Fruit fly (Drosophila melanogaster) whole organism, embryonic: ENCODE measurements around the gene eas.

ENCODE experiments used
- ATbp ChIP-seq: fragments of 200-800 bp; sonication (Bioruptor generic); optimal IDR thresholded peaks from 2 replicates; lab custom pipeline; 2017; ENCODE audit warnings: missing biosample characterization, mild to moderate bottlenecking, missing genetic modification characterization, missing genetic modification reagents
- Blimp-1 ChIP-seq: fragments of 200-800 bp; sonication (Bioruptor generic); optimal IDR thresholded peaks from 3 replicates; lab custom pipeline; 2018; ENCODE audit warnings: missing biosample characterization, missing genetic modification characterization, mild to moderate bottlenecking, moderate library complexity, missing genetic modification reagents
- CG10959 ChIP-seq: fragments of 200-800 bp; sonication (Bioruptor generic); IDR thresholded peaks from 2 replicates; pipeline ENCODE4 v1.3.6; 2022; ENCODE audit warnings: missing biosample characterization, missing genetic modification characterization
- CG13424 ChIP-seq: fragments of 200-800 bp; sonication (Bioruptor generic); optimal IDR thresholded peaks from 2 replicates; lab custom pipeline; 2019; ENCODE audit warnings: missing biosample characterization, mild to moderate bottlenecking, missing genetic modification characterization, moderate library complexity
- CG14441 ChIP-seq: fragments of 200-800 bp; sonication (Bioruptor generic); IDR thresholded peaks from 2 replicates; pipeline ENCODE4 v1.3.6; 2022; ENCODE audit warnings: missing biosample characterization, missing genetic modification characterization
- CG14965 ChIP-seq: fragments of 200-800 bp; sonication (Bioruptor generic); optimal IDR thresholded peaks from 2 replicates; lab custom pipeline; 2016; ENCODE audit warnings: missing biosample characterization, missing genetic modification characterization, borderline replicate concordance
- CG15269 ChIP-seq: fragments of 200-800 bp; sonication (Bioruptor generic); optimal IDR thresholded peaks from 2 replicates; lab custom pipeline; 2018; ENCODE audit warnings: missing biosample characterization, mild to moderate bottlenecking, missing genetic modification characterization, moderate library complexity
- CG1603 ChIP-seq: fragments of 200-800 bp; sonication (Bioruptor generic); optimal IDR thresholded peaks from 2 replicates; lab custom pipeline; 2019; ENCODE audit warnings: missing biosample characterization, mild to moderate bottlenecking, missing genetic modification characterization, moderate library complexity
- CG16779 ChIP-seq: fragments of 200-800 bp; sonication (Bioruptor generic); IDR thresholded peaks from 2 replicates; pipeline ENCODE4 v1.3.6; 2022; ENCODE audit warnings: missing biosample characterization, missing genetic modification characterization
- CG16863 ChIP-seq: fragments of 200-800 bp; sonication (Bioruptor generic); optimal IDR thresholded peaks from 3 replicates; lab custom pipeline; 2016; ENCODE audit warnings: missing biosample characterization, missing genetic modification characterization
- CG17359 ChIP-seq: fragments of 200-800 bp; sonication (Bioruptor generic); optimal IDR thresholded peaks from 3 replicates; lab custom pipeline; 2018; ENCODE audit warnings: missing biosample characterization, mild to moderate bottlenecking, missing genetic modification characterization, moderate library complexity
- CG17385 ChIP-seq: fragments of 200-800 bp; sonication (Bioruptor generic); optimal IDR thresholded peaks from 3 replicates; lab custom pipeline; 2018; ENCODE audit warnings: missing biosample characterization, mild to moderate bottlenecking, missing genetic modification characterization
- CG3065 ChIP-seq: fragments of 200-800 bp; sonication (Bioruptor generic); optimal IDR thresholded peaks from 2 replicates; lab custom pipeline; 2016; ENCODE audit warnings: missing biosample characterization, missing genetic modification characterization
- CG31224 ChIP-seq: fragments of 200-800 bp; sonication (Bioruptor generic); IDR thresholded peaks from 2 replicates; pipeline ENCODE4 v1.3.6; 2022; ENCODE audit warnings: missing biosample characterization, missing genetic modification characterization
- CG32772 ChIP-seq: fragments of 200-800 bp; sonication (Bioruptor generic); IDR thresholded peaks from 2 replicates; pipeline ENCODE4 v1.3.6; 2022; ENCODE audit warnings: missing biosample characterization, missing genetic modification characterization
- CG5953 ChIP-seq: fragments of 200-800 bp; sonication (Bioruptor generic); IDR thresholded peaks from 2 replicates; pipeline ENCODE4 v1.3.6; 2022; ENCODE audit warnings: missing biosample characterization, missing genetic modification characterization
- CG6689 ChIP-seq: fragments of 200-800 bp; sonication (Bioruptor generic); IDR thresholded peaks from 2 replicates; pipeline ENCODE4 v1.3.6; 2022; ENCODE audit warnings: missing biosample characterization, missing genetic modification characterization
- CG7372 ChIP-seq: fragments of 200-800 bp; sonication (Bioruptor generic); IDR thresholded peaks from 2 replicates; pipeline ENCODE4 v1.3.6; 2022; ENCODE audit warnings: missing biosample characterization, missing genetic modification characterization
- CG9876 ChIP-seq: fragments of 200-800 bp; sonication (Bioruptor generic); optimal IDR thresholded peaks from 2 replicates; lab custom pipeline; 2016; ENCODE audit warnings: missing biosample characterization, missing genetic modification characterization
- CHES-1-like ChIP-seq: fragments of 200-800 bp; sonication (Bioruptor generic); optimal IDR thresholded peaks from 2 replicates; lab custom pipeline; 2016; ENCODE audit warnings: missing biosample characterization, missing genetic modification characterization
- D19B ChIP-seq: fragments of 200-800 bp; sonication (Bioruptor generic); optimal IDR thresholded peaks from 2 replicates; lab custom pipeline; 2017; ENCODE audit warnings: missing biosample characterization, mild to moderate bottlenecking, missing genetic modification characterization
- E2f1 ChIP-seq: fragments of 200-800 bp; sonication (Bioruptor generic); IDR thresholded peaks from 2 replicates; pipeline ENCODE4 v1.3.6; 2022; ENCODE audit warnings: missing biosample characterization, missing genetic modification characterization
- Fer1 ChIP-seq: fragments of 200-800 bp; sonication (Bioruptor generic); optimal IDR thresholded peaks from 2 replicates; lab custom pipeline; 2017; ENCODE audit warnings: missing biosample characterization, mild to moderate bottlenecking, missing genetic modification characterization
- Fer2 ChIP-seq: fragments of 200-800 bp; sonication (Bioruptor generic); optimal IDR thresholded peaks from 2 replicates; lab custom pipeline; 2018; ENCODE audit warnings: missing biosample characterization, mild to moderate bottlenecking, missing genetic modification characterization, moderate library complexity
- HHEX ChIP-seq: fragments of 200-800 bp; sonication (Bioruptor generic); optimal IDR thresholded peaks from 3 replicates; lab custom pipeline; 2017; ENCODE audit warnings: missing biosample characterization, mild to moderate bottlenecking, missing genetic modification characterization, missing genetic modification reagents
- Hsf ChIP-seq: fragments of 200-800 bp; sonication (Bioruptor generic); optimal IDR thresholded peaks from 3 replicates; lab custom pipeline; 2016; ENCODE audit warnings: missing biosample characterization, missing genetic modification characterization
- Max ChIP-seq: fragments of 200-800 bp; sonication (Bioruptor generic); optimal IDR thresholded peaks from 2 replicates; lab custom pipeline; 2016; ENCODE audit warnings: missing biosample characterization, mild to moderate bottlenecking, missing genetic modification characterization
- Mrtf ChIP-seq: fragments of 200-800 bp; sonication (Bioruptor generic); IDR thresholded peaks from 3 replicates; pipeline ENCODE4 v1.3.6; 2022; ENCODE audit warnings: missing biosample characterization, missing genetic modification characterization
- Optix ChIP-seq: fragments of 200-800 bp; sonication (Bioruptor generic); IDR thresholded peaks from 3 replicates; pipeline ENCODE4 v1.3.6; 2022; ENCODE audit warnings: missing biosample characterization, missing genetic modification characterization
- Rfx ChIP-seq: fragments of 200-800 bp; sonication (Bioruptor generic); IDR thresholded peaks from 2 replicates; pipeline ENCODE4 v1.3.6; 2022; ENCODE audit warnings: missing biosample characterization, missing genetic modification characterization
- abd-A ChIP-seq: fragments of 200-800 bp; sonication (Bioruptor generic); optimal IDR thresholded peaks from 3 replicates; lab custom pipeline; 2019; ENCODE audit warnings: missing biosample characterization, mild to moderate bottlenecking, missing genetic modification characterization, moderate library complexity
- bigmax ChIP-seq: fragments of 200-800 bp; sonication (Bioruptor generic); optimal IDR thresholded peaks from 2 replicates; lab custom pipeline; 2018; ENCODE audit warnings: missing biosample characterization, mild to moderate bottlenecking, missing genetic modification characterization
- dpn ChIP-seq, 2 experiments: fragments of 200-800 bp; sonication (Bioruptor generic); optimal IDR thresholded peaks; 3 replicates each; lab custom pipeline; 2016; ENCODE audit warnings: missing biosample characterization in 2 of 2, missing genetic modification characterization in 2 of 2
- ems ChIP-seq: fragments of 200-800 bp; sonication (Bioruptor generic); optimal IDR thresholded peaks from 3 replicates; lab custom pipeline; 2016; ENCODE audit warnings: missing biosample characterization, missing genetic modification characterization
- en ChIP-seq: fragments of 200-800 bp; sonication (Bioruptor generic); optimal IDR thresholded peaks from 2 replicates; lab custom pipeline; 2016; ENCODE audit warnings: missing biosample characterization, missing genetic modification characterization
- fd3F ChIP-seq: fragments of 200-800 bp; sonication (Bioruptor generic); optimal IDR thresholded peaks from 2 replicates; lab custom pipeline; 2018; ENCODE audit warnings: missing biosample characterization, mild to moderate bottlenecking, missing genetic modification characterization, moderate library complexity
- gcm2 ChIP-seq: fragments of 200-800 bp; sonication (Bioruptor generic); optimal IDR thresholded peaks from 2 replicates; lab custom pipeline; 2016; ENCODE audit warnings: missing biosample characterization, missing genetic modification characterization
- grn ChIP-seq: fragments of 200-800 bp; sonication (Bioruptor generic); optimal IDR thresholded peaks from 3 replicates; lab custom pipeline; 2017; ENCODE audit warnings: missing biosample characterization, missing genetic modification characterization
- gsb ChIP-seq: fragments of 200-800 bp; sonication (Bioruptor generic); IDR thresholded peaks from 2 replicates; pipeline ENCODE4 v1.3.6; 2022; ENCODE audit warnings: missing biosample characterization, missing genetic modification characterization
- hkb ChIP-seq, 2 experiments: fragments of 200-800 bp in 1 of 2; fragments of >200 bp in 1 of 2; sonication (Bioruptor generic) in 1 of 2; IDR thresholded peaks in 1 of 2; optimal IDR thresholded peaks in 1 of 2; 2 replicates each; pipeline versions ENCODE4 v1.3.6 to Lab custom; 2017 to 2022; ENCODE audit warnings: missing biosample characterization in 1 of 2, missing genetic modification characterization in 1 of 2
- hth ChIP-seq: fragments of >200 bp; optimal IDR thresholded peaks from 2 replicates; lab custom pipeline; 2017; ENCODE audit warnings: inconsistent platforms
- kay ChIP-seq: fragments of 200-800 bp; sonication (Bioruptor generic); optimal IDR thresholded peaks from 2 replicates; lab custom pipeline; 2016; ENCODE audit warnings: missing biosample characterization, missing genetic modification characterization
- ken ChIP-seq: fragments of 200-800 bp; sonication (Bioruptor generic); IDR thresholded peaks from 3 replicates; pipeline ENCODE4 v1.3.6; 2022; ENCODE audit warnings: missing biosample characterization, missing genetic modification characterization
- psq ChIP-seq: fragments of 200-800 bp; sonication (Bioruptor generic); optimal IDR thresholded peaks from 2 replicates; lab custom pipeline; 2017; ENCODE audit warnings: missing biosample characterization, missing genetic modification characterization
- salm ChIP-seq: fragments of 200-800 bp; sonication (Bioruptor generic); optimal IDR thresholded peaks from 2 replicates; lab custom pipeline; 2018; ENCODE audit warnings: missing biosample characterization, mild to moderate bottlenecking, missing genetic modification characterization
- sens-2 ChIP-seq: fragments of 200-800 bp; sonication (Bioruptor generic); IDR thresholded peaks from 2 replicates; pipeline ENCODE4 v1.3.6; 2022; ENCODE audit warnings: missing biosample characterization, missing genetic modification characterization
- slbo ChIP-seq: fragments of 200-800 bp; sonication (Bioruptor generic); IDR thresholded peaks from 2 replicates; pipeline ENCODE4 v1.3.6; 2022; ENCODE audit warnings: missing biosample characterization, missing genetic modification characterization
- tio ChIP-seq: fragments of 200-800 bp; sonication (Bioruptor generic); optimal IDR thresholded peaks from 2 replicates; lab custom pipeline; 2017; ENCODE audit warnings: missing biosample characterization, missing genetic modification characterization, inconsistent platforms
- tup ChIP-seq: fragments of 200-800 bp; sonication (Bioruptor generic); optimal IDR thresholded peaks from 2 replicates; lab custom pipeline; 2016; ENCODE audit warnings: missing biosample characterization, mild to moderate bottlenecking, missing genetic modification characterization, moderate library complexity
- usp ChIP-seq: fragments of >200 bp; optimal IDR thresholded peaks from 2 replicates; lab custom pipeline; 2017; ENCODE audit warnings: missing biosample characterization, missing genetic modification characterization
- vfl ChIP-seq: fragments of 200-800 bp; sonication (Bioruptor generic); optimal IDR thresholded peaks from 2 replicates; lab custom pipeline; 2016; ENCODE audit warnings: missing biosample characterization, missing genetic modification characterization

eas gene

dm6 chrX:16263415-16263814, 14.7 kb upstream of the eas start (continued):
- TF ChIP-seq CG3065 (GFP tag; lab: Kevin White, UChicago) (peak; percentile 13), CG17385 (GFP tag; lab: Kevin White, UChicago) (peak; percentile 72), usp (GFP tag; lab: Kevin White, UChicago) (no peak), psq (no peak), CG1603 (tag; lab: Kevin White, UChicago) (peak; percentile 89), CG14441 (peak; percentile 73), gsb (GFP tag; lab: Robert Waterston, UW) (peak; percentile 52), CG13424 (tag; lab: Kevin White, UChicago) (peak; percentile 82), Hsf (GFP tag; lab: Kevin White, UChicago) (peak; percentile 74), grn (no peak), CHES-1-like (GFP tag; lab: Kevin White, UChicago) (no peak), CG16779 (no peak), hth (lab: Kevin White, UChicago) (no peak), CG9876 (peak; percentile 12), D19B (GFP tag; lab: Kevin White, UChicago) (peak; percentile 25), vfl (GFP tag; lab: Kevin White, UChicago) (peak; percentile 24), E2f1 (GFP tag; lab: Robert Waterston, UW) (peak; percentile 75), CG10959 (GFP tag; lab: Robert Waterston, UW) (peak; percentile 80), ems (GFP tag; lab: Kevin White, UChicago) (peak; percentile 28), dpn (GFP tag; optimal IDR thresholded peaks at IDR 0.05; lab: Kevin White, UChicago) (peak; percentile 24 to 72), fd3F (GFP tag; lab: Kevin White, UChicago) (peak; percentile 71), Blimp-1 (GFP tag; lab: Kevin White, UChicago) (peak; percentile 76), salm (tag; lab: Kevin White, UChicago) (peak; percentile 65), CG5953 (GFP tag; lab: Robert Waterston, UW) (no peak), ATbp (GFP tag; lab: Kevin White, UChicago) (peak; percentile 72), slbo (peak; percentile 77), CG7372 (peak; percentile 51; the same call in 1 of the 2 replicates), abd-A (tag; lab: Kevin White, UChicago) (peak; percentile 50), CG32772 (peak; percentile 67), CG15269 (tag; lab: Kevin White, UChicago) (peak; percentile 80), sens-2 (GFP tag; lab: Robert Waterston, UW) (peak; percentile 68), Optix (GFP tag; lab: Robert Waterston, UW) (peak; percentile 66; the same call in 1 of the 3 replicates), HHEX (peak; percentile 75), Fer1 (GFP tag; lab: Kevin White, UChicago) (peak; percentile 84), CG17359 (tag; lab: Kevin White, UChicago) (peak; percentile 84), CG14965 (no peak), Max (GFP tag; lab: Kevin White, UChicago) (peak; percentile 76), CG6689 (GFP tag; lab: Robert Waterston, UW) (peak; percentile 81), kay (peak; percentile 50), hkb (optimal IDR thresholded peaks at IDR 0.05; lab: Kevin White, UChicago) (no peak), hkb (GFP tag; IDR thresholded peaks at IDR 0.05; lab: Robert Waterston, UW) (peak; percentile 89), Fer2 (tag; lab: Kevin White, UChicago) (peak; percentile 48), bigmax (GFP tag; lab: Kevin White, UChicago) (peak; percentile 4), en (GFP tag; lab: Kevin White, UChicago) (no peak), gcm2 (GFP tag; lab: Kevin White, UChicago) (peak; percentile 28), ken (peak; percentile 75), Rfx (GFP tag; lab: Robert Waterston, UW) (peak; percentile 77), tup (GFP tag; lab: Kevin White, UChicago) (peak; percentile 33), CG16863 (GFP tag; lab: Kevin White, UChicago) (peak; percentile 30), CG31224 (GFP tag; lab: Robert Waterston, UW) (no peak), tio (GFP tag; lab: Kevin White, UChicago) (no peak), Mrtf (peak; percentile 63; the same call in 1 of the 3 replicates)
